Fruit fly (Drosophila melanogaster) whole organism, wandering third instar larva: ENCODE data around the gene CG12016.

Experiments
- Hr78 ChIP-seq: fragments of >200 bp; optimal IDR thresholded peaks from 2 replicates; lab custom pipeline; 2017; ENCODE audit warnings: missing biosample characterization, missing genetic modification characterization
- Sp1 ChIP-seq: fragments of 200-800 bp; sonication (Bioruptor generic); optimal IDR thresholded peaks from 3 replicates; lab custom pipeline; 2019; ENCODE audit warnings: missing biosample characterization, mild to moderate bottlenecking, missing genetic modification characterization, moderate library complexity
- dl ChIP-seq, 2 experiments: fragments of 175-275, 200-275 bp in 1 of 2; fragments of 200-275 bp in 1 of 2; sonication (Bioruptor generic); optimal IDR thresholded peaks; lab custom pipeline; 2018; ENCODE audit warnings: mild to moderate bottlenecking in 2 of 2, missing biosample characterization in 2 of 2, missing genetic modification characterization in 2 of 2, moderate library complexity in 2 of 2; ENCODE audit not compliant: partially characterized antibody in 2 of 2, insufficient read depth in 1 of 2
- pan ChIP-seq: fragments of >200 bp; optimal IDR thresholded peaks from 2 replicates; lab custom pipeline; 2017

DNA sequence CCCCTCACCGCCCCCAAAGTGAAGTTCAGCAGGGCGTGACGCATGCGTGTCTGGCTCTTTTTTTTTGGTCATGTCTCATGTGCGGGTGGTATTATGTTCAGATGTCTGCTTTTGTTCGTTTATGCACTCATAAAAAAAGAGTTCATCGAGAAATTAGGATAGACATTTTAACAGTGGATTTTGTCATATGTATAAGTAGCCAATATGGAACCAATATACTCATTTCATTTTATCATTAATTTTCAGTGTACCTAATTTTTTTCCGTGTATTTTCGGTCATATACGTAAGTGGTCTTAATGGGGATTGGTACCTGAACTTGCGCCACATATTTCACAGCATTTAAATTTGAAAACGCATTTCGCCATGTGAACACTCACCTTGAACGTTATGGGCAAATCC, 19.0 kb upstream of the CG12016 start:
- no peak for TF ChIP-seq Hr78 (GFP tag; lab: Kevin White, UChicago)
- peak; percentile 47 for TF ChIP-seq Sp1
- TF ChIP-seq pan (lab: Kevin White, UChicago) = no peak
- TF ChIP-seq dl (GFP tag; optimal IDR thresholded peaks at IDR 0.05; lab: Kevin White, UChicago; ENCODE audit: insufficient read depth in 1 of 2, partially characterized antibody in 2 of 2) = no peak
